Fruit fly (Drosophila melanogaster): ENCODE results near the gene CG42450.

CG42450 gene

DNA sequence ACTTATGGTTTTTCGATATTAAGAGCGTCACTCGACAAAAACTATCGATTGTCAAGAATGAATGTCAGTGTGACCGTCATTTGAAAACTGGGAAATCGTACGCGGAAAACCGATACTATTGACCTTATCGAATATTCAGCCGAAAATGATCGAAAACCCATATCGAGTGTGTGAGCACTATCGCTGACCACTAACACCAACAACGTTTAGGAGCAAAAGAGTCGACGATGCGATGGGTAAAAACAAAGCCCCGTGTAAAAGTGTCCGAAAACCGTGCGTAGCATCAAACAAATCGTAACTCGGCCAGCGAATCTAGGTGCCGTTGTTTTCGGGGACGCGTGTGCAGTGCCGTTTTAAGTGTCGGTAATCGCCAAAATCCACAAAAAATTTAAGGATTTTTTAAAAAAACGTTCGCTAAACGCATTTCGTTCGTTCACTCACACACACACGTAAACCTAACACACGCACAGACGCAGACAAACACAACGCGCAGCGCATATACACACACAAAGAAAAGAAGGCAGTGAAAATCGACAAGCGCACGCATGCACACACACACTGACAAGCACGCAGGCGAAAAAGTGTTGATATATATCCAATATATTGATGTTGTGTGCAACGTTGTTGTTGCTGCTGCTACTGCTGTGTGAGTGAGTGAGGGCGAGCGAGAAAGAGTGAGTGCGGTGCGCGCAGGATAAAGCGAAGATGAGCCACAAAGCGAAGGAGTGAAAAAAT, 50.8 kb downstream of the CG42450 start, which contains the start of the genes CG7326 and Dora (continued):
- TF ChIP-seq lbe (GFP tag; optimal IDR thresholded peaks at IDR 0.05): peak; percentile 25
- TF ChIP-seq croc (GFP tag; conservative IDR thresholded peaks at IDR 0.05): no peak
- peak; percentile 87 for TF ChIP-seq Dll (GFP tag; IDR thresholded peaks at IDR 0.05; ENCODE audit: partially characterized antibody)
- TF ChIP-seq Antp (GFP tag; optimal IDR thresholded peaks at IDR 0.05): no peak
- peak; percentile 94 for TF ChIP-seq HLH4C (GFP tag; IDR thresholded peaks at IDR 0.05; ENCODE audit: partially characterized antibody)
- TF ChIP-seq Oaz (GFP tag; IDR thresholded peaks at IDR 0.05): no peak
- no peak for TF ChIP-seq btn (GFP tag; optimal IDR thresholded peaks at IDR 0.05)
- TF ChIP-seq Gug (GFP tag; IDR thresholded peaks at IDR 0.05): no peak
- TF ChIP-seq CG30431 (GFP tag; optimal IDR thresholded peaks at IDR 0.05): no peak
- TF ChIP-seq NFAT (GFP tag; IDR thresholded peaks at IDR 0.05): no peak
- TF ChIP-seq CG34422 (GFP tag; IDR thresholded peaks at IDR 0.05): peak; percentile 67; the same call in 1 of the 3 replicates
- TF ChIP-seq CG4424 (GFP tag; optimal IDR thresholded peaks at IDR 0.05): no peak
- TF ChIP-seq Poxn (GFP tag; IDR thresholded peaks at IDR 0.05): no peak
- no peak for TF ChIP-seq CG4328 (GFP tag; optimal IDR thresholded peaks at IDR 0.05)
- TF ChIP-seq bigmax (GFP tag; optimal IDR thresholded peaks at IDR 0.05): no peak
- no peak for TF ChIP-seq CG17385 (GFP tag; optimal IDR thresholded peaks at IDR 0.05)
- no peak for TF ChIP-seq CG7372 (GFP tag; IDR thresholded peaks at IDR 0.05)
- no peak for TF ChIP-seq CG12744 (GFP tag; optimal IDR thresholded peaks at IDR 0.05)
- no peak for TF ChIP-seq org-1 (GFP tag; optimal IDR thresholded peaks at IDR 0.05)
- no peak for TF ChIP-seq luna (GFP tag; optimal IDR thresholded peaks at IDR 0.05)
- TF ChIP-seq Lpt (GFP tag; optimal IDR thresholded peaks at IDR 0.05): no peak
- TF ChIP-seq ab (GFP tag; optimal IDR thresholded peaks at IDR 0.05): no peak
- no peak for TF ChIP-seq CG7987 (GFP tag; optimal IDR thresholded peaks at IDR 0.05)
- TF ChIP-seq stwl (tag; optimal IDR thresholded peaks at IDR 0.05): peak; percentile 74
- no peak for TF ChIP-seq corto (GFP tag; optimal IDR thresholded peaks at IDR 0.05)
- TF ChIP-seq CG12391 (tag; optimal IDR thresholded peaks at IDR 0.05): peak; percentile 20
- peak; percentile 96 for TF ChIP-seq chinmo (GFP tag; IDR thresholded peaks at IDR 0.05; ENCODE audit: partially characterized antibody)
- TF ChIP-seq CG1792 (GFP tag; optimal IDR thresholded peaks at IDR 0.05): no peak
- peak; percentile 26; the same call in 1 of the 2 replicates for TF ChIP-seq sob (GFP tag; IDR thresholded peaks at IDR 0.05)
- no peak for TF ChIP-seq CG16815 (GFP tag; optimal IDR thresholded peaks at IDR 0.05)
- peak; percentile 55 for TF ChIP-seq Hmr (GFP tag; optimal IDR thresholded peaks at IDR 0.05)
- peak; percentile 93 for TF ChIP-seq bbx (GFP tag; IDR thresholded peaks at IDR 0.05; ENCODE audit: partially characterized antibody)
- TF ChIP-seq Nf-YB (GFP tag; optimal IDR thresholded peaks at IDR 0.05): no peak
- peak; percentile 77; the same call in 1 of the 2 replicates for TF ChIP-seq CG42726 (GFP tag; IDR thresholded peaks at IDR 0.05; ENCODE audit: partially characterized antibody)
- peak; percentile 90 for TF ChIP-seq CG16813 (GFP tag; IDR thresholded peaks at IDR 0.05; ENCODE audit: partially characterized antibody)
- no peak for TF ChIP-seq Ptx1 (GFP tag; IDR thresholded peaks at IDR 0.05)
- no peak for TF ChIP-seq chm (GFP tag; IDR thresholded peaks at IDR 0.05)
- no peak for TF ChIP-seq bowl (GFP tag; IDR thresholded peaks at IDR 0.05)
- TF ChIP-seq Hsf (GFP tag; optimal IDR thresholded peaks at IDR 0.05): no peak
- TF ChIP-seq Hr39 (optimal IDR thresholded peaks at IDR 0.05): no peak
- no peak for TF ChIP-seq aop (GFP tag; IDR thresholded peaks at IDR 0.05)
- TF ChIP-seq CG6254 (GFP tag; optimal IDR thresholded peaks at IDR 0.05): no peak
- no peak for TF ChIP-seq CG4820 (GFP tag; optimal IDR thresholded peaks at IDR 0.05)
- no peak for TF ChIP-seq otp (GFP tag; IDR thresholded peaks at IDR 0.05)
- TF ChIP-seq CG1233 (GFP tag; optimal IDR thresholded peaks at IDR 0.05): no peak
- TF ChIP-seq dimm (GFP tag; IDR thresholded peaks at IDR 0.05): no peak
- no peak for TF ChIP-seq CG7839 (tag; optimal IDR thresholded peaks at IDR 0.05)
- TF ChIP-seq jigr1 (GFP tag; IDR thresholded peaks at IDR 0.05): no peak; the same call in 2 of the 3 replicates
- TF ChIP-seq cato (GFP tag; optimal IDR thresholded peaks at IDR 0.05; ENCODE audit: borderline replicate concordance): no peak
- TF ChIP-seq eve (GFP tag; optimal IDR thresholded peaks at IDR 0.05): no peak
- no peak for TF ChIP-seq CG4282 (GFP tag; optimal IDR thresholded peaks at IDR 0.05)
